3 fruit fly cellular contexts compared by ENCODE assay signal in genomic region chr3R:7913551-7913950, dm6.
TF ChIP-seq lines count a peak whose summit lies in the region.

Gene kipf (plus strand): TSS chr3R:7913851.

- TF ChIP-seq CTCF in whole organism, embryonic (GFP tag; optimal IDR thresholded peaks at IDR 0.05; lab: Kevin White, UChicago), result no peak

TF ChIP-seq in whole organism, adult, 20 proteins besides CTCF, POLR2A, EP300 and RAD21:
- TF ChIP-seq Mnt (GFP tag; optimal IDR thresholded peaks at IDR 0.05; lab: Kevin White, UChicago) (no peak), ovo (GFP tag; optimal IDR thresholded peaks at IDR 0.05; lab: Kevin White, UChicago) (peak; percentile 67), pad (GFP tag; optimal IDR thresholded peaks at IDR 0.05; lab: Kevin White, UChicago) (peak; percentile 50), CG7045 (GFP tag; optimal IDR thresholded peaks at IDR 0.05; lab: Kevin White, UChicago) (no peak)

TF ChIP-seq in whole organism, embryonic, 481 proteins besides CTCF, POLR2A, EP300 and RAD21:
- TF ChIP-seq CG18764 (GFP tag; optimal IDR thresholded peaks at IDR 0.05; lab: Kevin White, UChicago) (no peak), CG32772 (GFP tag; IDR thresholded peaks at IDR 0.05; lab: Robert Waterston, UW) (0 out of 2 replicates have a peak, but pooled peaks have one; percentile 2), CG10267 (tag; optimal IDR thresholded peaks at IDR 0.05; lab: Kevin White, UChicago) (peak; percentile 14)
TF ChIP-seq in whole organism, embryonic: peak in this region for 2.

TF ChIP-seq in whole organism, prepupa, 60 proteins besides CTCF, POLR2A, EP300 and RAD21:
- TF ChIP-seq CG15336 (GFP tag; IDR thresholded peaks at IDR 0.05; lab: Robert Waterston, UW) (0 out of 2 replicates have a peak, but pooled peaks have one; percentile 4), Ets96B (tag; optimal IDR thresholded peaks at IDR 0.05; lab: Kevin White, UChicago) (no peak)
